Worm (Caenorhabditis elegans) whole organism, L4 larva: ENCODE data around the gene F47E1.4.

Source experiments
- D1046.2 ChIP-seq: fragments of 200-800 bp; sonication (Bioruptor generic); IDR thresholded peaks from 2 replicates; pipeline ENCODE4 v1.3.6; 2022; ENCODE audit warnings: missing genetic modification characterization, missing compliant biosample characterization
- F26F4.8 ChIP-seq: fragments of 200-800 bp; sonication (Bioruptor generic); conservative IDR thresholded peaks from 2 replicates; pipeline ENCODE4 v1.3.6; 2022; ENCODE audit warnings: missing genetic modification characterization, missing compliant biosample characterization
- T20F7.1 ChIP-seq: fragments of 200-800 bp; sonication (Bioruptor generic); optimal IDR thresholded peaks from 2 replicates; lab custom pipeline; 2018; ENCODE audit warnings: mild to moderate bottlenecking, missing genetic modification characterization, missing compliant biosample characterization
- T26A8.4 ChIP-seq: fragments of 200-800 bp; sonication (Bioruptor generic); IDR thresholded peaks from 2 replicates; pipeline ENCODE4 v1.3.6; 2022; ENCODE audit warnings: missing genetic modification characterization, missing compliant biosample characterization
- Y105C5A.15 ChIP-seq: fragments of 200-800 bp; sonication (Bioruptor generic); IDR thresholded peaks from 2 replicates; pipeline ENCODE4 v1.3.6; 2022; ENCODE audit warnings: missing genetic modification characterization, missing compliant biosample characterization
- Y5F2A.4 ChIP-seq: fragments of 200-800 bp; sonication (Bioruptor generic); optimal IDR thresholded peaks from 2 replicates; lab custom pipeline; 2018; ENCODE audit warnings: mild to moderate bottlenecking, missing genetic modification characterization, missing compliant biosample characterization
- Y75B8A.6 ChIP-seq: fragments of 200-800 bp; sonication (Bioruptor generic); IDR thresholded peaks from 2 replicates; pipeline ENCODE4 v1.3.6; 2022; ENCODE audit warnings: missing genetic modification reagents, missing genetic modification characterization, missing compliant biosample characterization
- aly-2 ChIP-seq: sonication (generic microtip); optimal IDR thresholded peaks from 2 replicates; lab custom pipeline; 2018; ENCODE audit warnings: missing biosample characterization, missing genetic modification characterization
- arid-1 ChIP-seq: fragments of 200-800 bp; sonication (Bioruptor generic); conservative IDR thresholded peaks from 2 replicates; pipeline ENCODE4 v1.3.6; 2022; ENCODE audit warnings: missing genetic modification reagents, missing genetic modification characterization, missing compliant biosample characterization
- attf-4 ChIP-seq: sonication (generic microtip); optimal IDR thresholded peaks from 3 replicates; lab custom pipeline; 2017; ENCODE audit warnings: missing biosample characterization, missing genetic modification characterization
- ceh-20 ChIP-seq: fragments of 200-800 bp; sonication (Bioruptor generic); IDR thresholded peaks from 2 replicates; pipeline ENCODE4 v1.3.6; 2022; ENCODE audit warnings: missing genetic modification reagents, missing genetic modification characterization, missing compliant biosample characterization
- ceh-44 ChIP-seq: fragments of 200-800 bp; sonication (Bioruptor generic); IDR thresholded peaks from 2 replicates; pipeline ENCODE4 v1.3.6; 2022; ENCODE audit warnings: missing genetic modification reagents, missing genetic modification characterization, missing compliant biosample characterization
- ceh-82 ChIP-seq: sonication (generic microtip); optimal IDR thresholded peaks from 2 replicates; lab custom pipeline; 2017; ENCODE audit warnings: missing biosample characterization, missing genetic modification characterization
- ctbp-1 ChIP-seq: fragments of 200-800 bp; sonication (Bioruptor generic); IDR thresholded peaks from 2 replicates; pipeline ENCODE4 v1.3.6; 2022; ENCODE audit warnings: missing genetic modification reagents, missing genetic modification characterization, missing compliant biosample characterization
- daf-16 ChIP-seq, 3 experiments: sonication (generic microtip); optimal IDR thresholded peaks; 2 replicates each; lab custom pipeline; 2016 to 2017; ENCODE audit warnings: missing genetic modification characterization in 3 of 3, missing genetic modification reagents in 3 of 3, mild to moderate bottlenecking in 2 of 3, missing compliant biosample characterization in 2 of 3, missing biosample characterization in 1 of 3, moderate library complexity in 1 of 3
- daf-19 ChIP-seq: fragments of 200-800 bp; sonication (Bioruptor generic); conservative IDR thresholded peaks from 2 replicates; pipeline ENCODE4 v1.3.6; 2022; ENCODE audit warnings: missing genetic modification characterization, missing compliant biosample characterization
- daf-8 ChIP-seq: fragments of 200-800 bp; sonication (Bioruptor generic); IDR thresholded peaks from 2 replicates; pipeline ENCODE4 v1.3.6; 2022; ENCODE audit warnings: missing genetic modification characterization, missing compliant biosample characterization
- dmd-8 ChIP-seq: fragments of 200-800 bp; sonication (Bioruptor generic); IDR thresholded peaks from 2 replicates; pipeline ENCODE4 v1.3.6; 2022; ENCODE audit warnings: missing genetic modification characterization, missing compliant biosample characterization
- duxl-1 ChIP-seq: sonication (generic microtip); optimal IDR thresholded peaks from 2 replicates; lab custom pipeline; 2016; ENCODE audit warnings: mild to moderate bottlenecking, missing genetic modification characterization, moderate library complexity, missing compliant biosample characterization; ENCODE audit not compliant: poor library complexity
- dve-1 ChIP-seq: sonication (generic microtip); optimal IDR thresholded peaks from 2 replicates; lab custom pipeline; 2017; ENCODE audit warnings: antibody characterized with exemption, mild to moderate bottlenecking, missing genetic modification characterization, missing compliant biosample characterization; ENCODE audit not compliant: insufficient read depth
- gei-8 ChIP-seq: fragments of 200-800 bp; sonication (Bioruptor generic); optimal IDR thresholded peaks from 2 replicates; lab custom pipeline; 2018; ENCODE audit warnings: mild to moderate bottlenecking, missing genetic modification characterization, missing compliant biosample characterization
- hlh-11 ChIP-seq: fragments of 200-800 bp; sonication (Bioruptor generic); optimal IDR thresholded peaks from 2 replicates; lab custom pipeline; 2018; ENCODE audit warnings: mild to moderate bottlenecking, missing genetic modification characterization, missing compliant biosample characterization
- hmg-1.1 ChIP-seq: fragments of 200-800 bp; sonication (Bioruptor generic); IDR thresholded peaks from 2 replicates; pipeline ENCODE4 v1.3.6; 2022; ENCODE audit warnings: missing genetic modification reagents, missing genetic modification characterization, missing compliant biosample characterization
- lim-7 ChIP-seq: fragments of 200-800 bp; sonication (Bioruptor generic); IDR thresholded peaks from 2 replicates; pipeline ENCODE4 v1.3.6; 2022; ENCODE audit warnings: missing genetic modification characterization, missing compliant biosample characterization
- lin-1 ChIP-seq: fragments of 200-800 bp; sonication (Bioruptor generic); IDR thresholded peaks from 2 replicates; pipeline ENCODE4 v1.3.6; 2022; ENCODE audit warnings: missing genetic modification reagents, missing genetic modification characterization, missing compliant biosample characterization
- lin-29 ChIP-seq: fragments of 200-800 bp; sonication (Bioruptor generic); IDR thresholded peaks from 2 replicates; pipeline ENCODE4 v1.3.6; 2022; ENCODE audit warnings: missing genetic modification reagents, missing genetic modification characterization, missing compliant biosample characterization
- lin-38 ChIP-seq: fragments of 200-800 bp; sonication (Bioruptor generic); IDR thresholded peaks from 2 replicates; pipeline ENCODE4 v1.3.6; 2022; ENCODE audit warnings: missing genetic modification reagents, missing genetic modification characterization, missing compliant biosample characterization
- lsy-2 ChIP-seq, 2 experiments: fragments of 150-350 bp in 1 of 2; sonication (generic microtip) in 1 of 2; optimal IDR thresholded peaks; 2 replicates each; lab custom pipeline; 2014 to 2017; ENCODE audit warnings: missing biosample characterization in 2 of 2, missing genetic modification characterization in 2 of 2
- madf-5 ChIP-seq, 2 experiments: fragments of 200-800 bp; sonication (Bioruptor generic); IDR thresholded peaks; 2 replicates each; pipeline ENCODE4 v1.3.6; 2022; ENCODE audit warnings: missing compliant biosample characterization in 2 of 2, missing genetic modification characterization in 2 of 2
- madf-9 ChIP-seq: fragments of 200-800 bp; sonication (Bioruptor generic); conservative IDR thresholded peaks from 2 replicates; pipeline ENCODE4 v1.3.6; 2022; ENCODE audit warnings: missing genetic modification reagents, missing genetic modification characterization, missing compliant biosample characterization
- mdt-29 ChIP-seq: fragments of 200-800 bp; sonication (Bioruptor generic); IDR thresholded peaks from 2 replicates; pipeline ENCODE4 v1.3.6; 2022; ENCODE audit warnings: missing genetic modification reagents, missing genetic modification characterization, missing compliant biosample characterization
- mep-1 ChIP-seq: fragments of 150-350 bp; sonication (generic microtip); optimal IDR thresholded peaks from 3 replicates; lab custom pipeline; 2014; ENCODE audit warnings: missing biosample characterization, missing genetic modification characterization
- mes-2 ChIP-seq: sonication (generic microtip); optimal IDR thresholded peaks from 2 replicates; lab custom pipeline; 2016; ENCODE audit warnings: missing genotype, mild to moderate bottlenecking, missing genetic modification characterization, missing compliant biosample characterization; ENCODE audit not compliant: poor library complexity, severe bottlenecking
- mxl-2 ChIP-seq: fragments of 200-800 bp; sonication (Bioruptor generic); conservative IDR thresholded peaks from 2 replicates; pipeline ENCODE4 v1.3.6; 2022; ENCODE audit warnings: missing genetic modification reagents, missing genetic modification characterization, missing compliant biosample characterization
- mxl-3 ChIP-seq: fragments of 200-800 bp; sonication (Bioruptor generic); optimal IDR thresholded peaks from 2 replicates; lab custom pipeline; 2018; ENCODE audit warnings: mild to moderate bottlenecking, missing genetic modification characterization, missing compliant biosample characterization
- nhr-111 ChIP-seq: fragments of 200-800 bp; sonication (Bioruptor generic); optimal IDR thresholded peaks from 2 replicates; lab custom pipeline; 2018; ENCODE audit warnings: mild to moderate bottlenecking, missing genetic modification characterization, missing compliant biosample characterization
- nhr-77 ChIP-seq: fragments of 150-350 bp; optimal IDR thresholded peaks from 2 replicates; lab custom pipeline; 2014; ENCODE audit warnings: missing biosample characterization, missing genetic modification characterization
- php-3 ChIP-seq: fragments of 200-800 bp; sonication (Bioruptor generic); IDR thresholded peaks from 2 replicates; pipeline ENCODE4 v1.3.6; 2022; ENCODE audit warnings: missing genetic modification reagents, missing genetic modification characterization, missing compliant biosample characterization
- pqm-1 ChIP-seq: sonication (generic microtip); optimal IDR thresholded peaks from 2 replicates; lab custom pipeline; 2017; ENCODE audit warnings: missing biosample characterization, missing genetic modification characterization
- rbr-2 ChIP-seq: sonication (generic microtip); optimal IDR thresholded peaks from 2 replicates; lab custom pipeline; 2016; ENCODE audit warnings: missing genotype, missing genetic modification characterization, missing compliant biosample characterization
- saeg-2 ChIP-seq: fragments of 200-800 bp; sonication (Bioruptor generic); IDR thresholded peaks from 2 replicates; pipeline ENCODE4 v1.3.6; 2022; ENCODE audit warnings: missing genetic modification reagents, missing genetic modification characterization, missing compliant biosample characterization
- sdz-12 ChIP-seq: fragments of 200-800 bp; sonication (Bioruptor generic); optimal IDR thresholded peaks from 2 replicates; lab custom pipeline; 2018; ENCODE audit warnings: mild to moderate bottlenecking, missing genetic modification characterization, missing compliant biosample characterization
- skn-1 ChIP-seq: fragments of 150-350 bp; optimal IDR thresholded peaks from 2 replicates; lab custom pipeline; 2014; ENCODE audit warnings: missing biosample characterization, missing genetic modification characterization
- snpc-4 ChIP-seq: fragments of 150-350 bp; optimal IDR thresholded peaks from 2 replicates; lab custom pipeline; 2014; ENCODE audit warnings: missing biosample characterization, missing genetic modification characterization
- spr-1 ChIP-seq: sonication (generic microtip); optimal IDR thresholded peaks from 2 replicates; lab custom pipeline; 2016; ENCODE audit warnings: mild to moderate bottlenecking, missing genetic modification characterization, missing compliant biosample characterization
- tag-97 ChIP-seq: fragments of 200-800 bp; sonication (Bioruptor generic); IDR thresholded peaks from 2 replicates; pipeline ENCODE4 v1.3.6; 2022; ENCODE audit warnings: missing genetic modification characterization, missing compliant biosample characterization
- tra-1 ChIP-seq: fragments of 200-800 bp; sonication (Bioruptor generic); IDR thresholded peaks from 2 replicates; pipeline ENCODE4 v1.3.6; 2022; ENCODE audit warnings: missing genetic modification reagents, missing genetic modification characterization, missing compliant biosample characterization
- vab-7 ChIP-seq: fragments of 200-800 bp; sonication (Bioruptor generic); IDR thresholded peaks from 2 replicates; pipeline ENCODE4 v1.3.6; 2022; ENCODE audit warnings: missing genetic modification reagents, missing genetic modification characterization, missing compliant biosample characterization
- zfp-3 ChIP-seq: fragments of 200-800 bp; sonication (Bioruptor generic); conservative IDR thresholded peaks from 2 replicates; pipeline ENCODE4 v1.3.6; 2022; ENCODE audit warnings: missing genetic modification reagents, missing genetic modification characterization, missing compliant biosample characterization
- zip-2 ChIP-seq: fragments of 150-350 bp; optimal IDR thresholded peaks from 2 replicates; lab custom pipeline; 2014; ENCODE audit warnings: missing biosample characterization, missing genetic modification characterization

F47E1.4 gene

ce11 chrX:9078149-9078548 lies 15.5 kb downstream of the F47E1.4 start:
- TF ChIP-seq snpc-4 (no peak), attf-4 (tag; lab: Kevin White, UChicago) (no peak), hmg-1.1 (GFP tag; lab: Robert Waterston, UW) (peak; percentile 73), vab-7 (GFP tag; lab: Robert Waterston, UW) (no peak), lim-7 (GFP tag; lab: Robert Waterston, UW) (no peak), daf-16 (GFP tag; optimal IDR thresholded peaks at IDR 0.05; lab: Kevin White, UChicago) (peak in 1 of 2 experiments; percentile 79), daf-16 (tag; optimal IDR thresholded peaks at IDR 0.05; lab: Kevin White, UChicago) (peak; percentile 44), D1046.2 (GFP tag; lab: Robert Waterston, UW) (no peak), aly-2 (tag; lab: Kevin White, UChicago) (no peak), Y5F2A.4 (GFP tag; lab: Kevin White, UChicago) (peak; percentile 30), mxl-3 (GFP tag; lab: Kevin White, UChicago) (no peak), T20F7.1 (GFP tag; lab: Kevin White, UChicago) (no peak), nhr-77 (tag; lab: Kevin White, UChicago) (no peak), ceh-44 (GFP tag; lab: Robert Waterston, UW) (0 out of 2 replicates have a peak, but pooled peaks have one; percentile 4), Y105C5A.15 (GFP tag; lab: Robert Waterston, UW) (0 out of 2 replicates have a peak, but pooled peaks have one; percentile 61), mdt-29 (GFP tag; lab: Robert Waterston, UW) (no peak), lin-1 (no peak), hlh-11 (peak; percentile 12), php-3 (GFP tag; lab: Robert Waterston, UW) (no peak; the same call in 1 of the 2 replicates), F26F4.8 (GFP tag; lab: Robert Waterston, UW) (peak; percentile 86), dmd-8 (GFP tag; lab: Robert Waterston, UW) (peak; percentile 93), mep-1 (tag; lab: Kevin White, UChicago) (peak; percentile 44), madf-5 (GFP tag; IDR thresholded peaks at IDR 0.05; lab: Robert Waterston, UW) (peak in 1 of 2 experiments; percentile 72; a peak in 2 of 4 replicates), Y75B8A.6 (GFP tag; lab: Robert Waterston, UW) (no peak), ctbp-1 (no peak; the same call in 1 of the 2 replicates), tra-1 (GFP tag; lab: Robert Waterston, UW) (no peak), daf-8 (GFP tag; lab: Robert Waterston, UW) (no peak), rbr-2 (tag; lab: Kevin White, UChicago) (peak; percentile 36), arid-1 (GFP tag; lab: Robert Waterston, UW) (peak; percentile 70; the same call in 1 of the 2 replicates), pqm-1 (no peak), saeg-2 (GFP tag; lab: Robert Waterston, UW) (no peak), sdz-12 (GFP tag; lab: Kevin White, UChicago) (no peak), daf-19 (GFP tag; lab: Robert Waterston, UW) (no peak), zip-2 (tag; lab: Kevin White, UChicago) (peak; percentile 39), spr-1 (tag; lab: Kevin White, UChicago) (peak; percentile 48), lsy-2 (tag; optimal IDR thresholded peaks at IDR 0.05; lab: Kevin White, UChicago) (no peak), lin-29 (GFP tag; lab: Robert Waterston, UW) (no peak), mxl-2 (GFP tag; lab: Robert Waterston, UW) (no peak), ceh-82 (tag; lab: Kevin White, UChicago) (no peak), dve-1 (tag; lab: Kevin White, UChicago) (peak; percentile 7), lin-38 (GFP tag; lab: Robert Waterston, UW) (no peak; the same call in 1 of the 2 replicates), skn-1 (tag; lab: Kevin White, UChicago) (no peak), zfp-3 (GFP tag; lab: Robert Waterston, UW) (no peak), mes-2 (tag; lab: Kevin White, UChicago) (no peak), tag-97 (no peak), madf-9 (peak; percentile 58), ceh-20 (0 out of 2 replicates have a peak, but pooled peaks have one; percentile 43), nhr-111 (peak; percentile 18), gei-8 (GFP tag; lab: Kevin White, UChicago) (no peak), T26A8.4 (GFP tag; lab: Robert Waterston, UW) (no peak), duxl-1 (tag; lab: Kevin White, UChicago) (peak; percentile 53)
